Fruit fly (Drosophila melanogaster) whole organism, embryonic: ENCODE results near the gene Cyp313b1.
A peak's percentile ranks its signal among the peaks of the same experiment; 100 is the strongest.

Source experiments
- Adf1 ChIP-seq: fragments of 200-800 bp; sonication (Bioruptor generic); IDR thresholded peaks from 2 replicates; pipeline ENCODE4 v1.3.6; 2022; ENCODE audit warnings: missing biosample characterization, missing genetic modification characterization
- Atf-2 ChIP-seq: fragments of 200-800 bp; sonication (Bioruptor generic); optimal IDR thresholded peaks from 2 replicates; lab custom pipeline; 2016; ENCODE audit warnings: missing biosample characterization, missing genetic modification characterization
- B-H1 ChIP-seq: fragments of 200-800 bp; sonication (Bioruptor generic); IDR thresholded peaks from 3 replicates; pipeline ENCODE4 v1.3.6; 2022; ENCODE audit warnings: missing biosample characterization, missing genetic modification characterization
- B-H2 ChIP-seq: fragments of 200-800 bp; sonication (Bioruptor generic); optimal IDR thresholded peaks from 2 replicates; lab custom pipeline; 2018; ENCODE audit warnings: missing biosample characterization, mild to moderate bottlenecking, missing genetic modification characterization
- CG10321 ChIP-seq: fragments of 200-800 bp; sonication (Bioruptor generic); IDR thresholded peaks from 2 replicates; pipeline ENCODE4 v1.3.6; 2022; ENCODE audit warnings: missing biosample characterization, missing genetic modification characterization
- CG11247 ChIP-seq: fragments of 200-800 bp; sonication (Bioruptor generic); IDR thresholded peaks from 2 replicates; pipeline ENCODE4 v1.3.6; 2022; ENCODE audit warnings: missing biosample characterization, missing genetic modification characterization
- CG13296 ChIP-seq: fragments of 200-800 bp; sonication (Bioruptor generic); optimal IDR thresholded peaks from 3 replicates; lab custom pipeline; 2018; ENCODE audit warnings: missing biosample characterization, mild to moderate bottlenecking, missing genetic modification characterization
- CG1529 ChIP-seq: fragments of 200-800 bp; sonication (Bioruptor generic); optimal IDR thresholded peaks from 3 replicates; lab custom pipeline; 2018; ENCODE audit warnings: missing biosample characterization, missing genetic modification characterization
- CG1603 ChIP-seq: fragments of 200-800 bp; sonication (Bioruptor generic); optimal IDR thresholded peaks from 2 replicates; lab custom pipeline; 2019; ENCODE audit warnings: missing biosample characterization, mild to moderate bottlenecking, missing genetic modification characterization, moderate library complexity
- CG16813 ChIP-seq: fragments of 200-800 bp; sonication (Bioruptor generic); IDR thresholded peaks from 3 replicates; pipeline ENCODE4 v1.3.6; 2022; ENCODE audit warnings: missing biosample characterization, missing genetic modification characterization; ENCODE audit not compliant: partially characterized antibody
- CG17829 ChIP-seq: fragments of 200-800 bp; optimal IDR thresholded peaks from 2 replicates; lab custom pipeline; 2019; ENCODE audit warnings: missing biosample characterization, mild to moderate bottlenecking, missing genetic modification characterization, moderate library complexity
- CG2199 ChIP-seq: fragments of 200-800 bp; sonication (Bioruptor generic); IDR thresholded peaks from 3 replicates; pipeline ENCODE4 v1.3.6; 2022; ENCODE audit warnings: missing biosample characterization, missing genetic modification characterization
- CG31388 ChIP-seq: fragments of 200-800 bp; sonication (Bioruptor generic); optimal IDR thresholded peaks from 2 replicates; lab custom pipeline; 2016; ENCODE audit warnings: missing biosample characterization, missing genetic modification characterization
- CG31441 ChIP-seq: fragments of 200-800 bp; sonication (Bioruptor generic); IDR thresholded peaks from 2 replicates; pipeline ENCODE4 v1.3.6; 2022; ENCODE audit warnings: missing biosample characterization, missing genetic modification characterization
- CG3995 ChIP-seq: fragments of 200-800 bp; sonication (Bioruptor generic); optimal IDR thresholded peaks from 3 replicates; lab custom pipeline; 2016; ENCODE audit warnings: missing biosample characterization, missing genetic modification characterization
- CG4820 ChIP-seq: fragments of 200-800 bp; sonication (Bioruptor generic); optimal IDR thresholded peaks from 3 replicates; lab custom pipeline; 2016; ENCODE audit warnings: missing biosample characterization, missing genetic modification characterization
- CG5953 ChIP-seq: fragments of 200-800 bp; sonication (Bioruptor generic); IDR thresholded peaks from 2 replicates; pipeline ENCODE4 v1.3.6; 2022; ENCODE audit warnings: missing biosample characterization, missing genetic modification characterization
- CG6854 ChIP-seq: fragments of 200-800 bp; sonication (Bioruptor generic); optimal IDR thresholded peaks from 3 replicates; lab custom pipeline; 2017; ENCODE audit warnings: missing biosample characterization, mild to moderate bottlenecking, missing genetic modification characterization
- CG7839 ChIP-seq: fragments of 200-800 bp; sonication (Bioruptor generic); optimal IDR thresholded peaks from 3 replicates; lab custom pipeline; 2018; ENCODE audit warnings: missing biosample characterization, mild to moderate bottlenecking, missing genetic modification characterization, moderate library complexity
- Dfd ChIP-seq, 2 experiments: fragments of >200 bp; optimal IDR thresholded peaks; 2 replicates each; lab custom pipeline; 2017; ENCODE audit warnings: missing biosample characterization in 2 of 2, missing genetic modification characterization in 2 of 2
- Drgx ChIP-seq: fragments of 200-800 bp; sonication (Bioruptor generic); IDR thresholded peaks from 2 replicates; pipeline ENCODE4 v1.3.6; 2022; ENCODE audit warnings: missing biosample characterization, missing genetic modification characterization
- Fer1 ChIP-seq: fragments of 200-800 bp; sonication (Bioruptor generic); optimal IDR thresholded peaks from 2 replicates; lab custom pipeline; 2017; ENCODE audit warnings: missing biosample characterization, mild to moderate bottlenecking, missing genetic modification characterization
- H2.0 ChIP-seq: fragments of 200-800 bp; sonication (Bioruptor generic); IDR thresholded peaks from 2 replicates; pipeline ENCODE4 v1.3.6; 2022; ENCODE audit warnings: missing biosample characterization, missing genetic modification characterization
- HLH4C ChIP-seq: fragments of 200-800 bp; sonication (Bioruptor generic); IDR thresholded peaks from 3 replicates; pipeline ENCODE4 v1.3.6; 2022; ENCODE audit warnings: missing biosample characterization, missing genetic modification characterization; ENCODE audit not compliant: partially characterized antibody
- Hand ChIP-seq: fragments of 200-800 bp; sonication (Bioruptor generic); optimal IDR thresholded peaks from 2 replicates; lab custom pipeline; 2017; ENCODE audit warnings: mild to moderate bottlenecking, missing biosample characterization, missing genetic modification reagents, missing genetic modification characterization
- Jarid2 ChIP-seq: fragments of 200-800 bp; sonication (Bioruptor generic); optimal IDR thresholded peaks from 3 replicates; lab custom pipeline; 2017; ENCODE audit warnings: mild to moderate bottlenecking, missing biosample characterization, missing genetic modification reagents, missing genetic modification characterization
- Lim3 ChIP-seq: fragments of 200-800 bp; sonication (Bioruptor generic); IDR thresholded peaks from 2 replicates; pipeline ENCODE4 v1.3.6; 2022; ENCODE audit warnings: missing biosample characterization, missing genetic modification characterization
- Opbp ChIP-seq: fragments of 200-800 bp; sonication (Bioruptor generic); IDR thresholded peaks from 3 replicates; pipeline ENCODE4 v1.3.6; 2022; ENCODE audit warnings: missing biosample characterization, missing genetic modification characterization; ENCODE audit not compliant: partially characterized antibody
- Ravus ChIP-seq: fragments of 200-800 bp; sonication (Bioruptor generic); IDR thresholded peaks from 2 replicates; pipeline ENCODE4 v1.3.6; 2022; ENCODE audit warnings: missing biosample characterization, missing genetic modification characterization
- Scr ChIP-seq: fragments of 200-800 bp; sonication (Bioruptor generic); IDR thresholded peaks from 2 replicates; pipeline ENCODE4 v1.3.6; 2022; ENCODE audit warnings: missing biosample characterization, missing genetic modification characterization; ENCODE audit not compliant: partially characterized antibody
- Vsx1 ChIP-seq: fragments of 200-800 bp; sonication (Bioruptor generic); optimal IDR thresholded peaks from 2 replicates; lab custom pipeline; 2017; ENCODE audit warnings: missing biosample characterization, mild to moderate bottlenecking, missing genetic modification characterization, missing genetic modification reagents
- ap ChIP-seq: fragments of 200-800 bp; sonication (Bioruptor generic); IDR thresholded peaks from 2 replicates; pipeline ENCODE4 v1.3.6; 2022; ENCODE audit warnings: missing biosample characterization, missing genetic modification characterization
- cad ChIP-seq: fragments of >200 bp; optimal IDR thresholded peaks from 2 replicates; lab custom pipeline; 2017; ENCODE audit warnings: missing biosample characterization, missing genetic modification characterization
- cas ChIP-seq: fragments of 200-800 bp; sonication (Bioruptor generic); IDR thresholded peaks from 2 replicates; pipeline ENCODE4 v1.3.6; 2022; ENCODE audit warnings: missing biosample characterization, missing genetic modification characterization
- crp ChIP-seq, 2 experiments: fragments of 200-800 bp; sonication (Bioruptor generic); optimal IDR thresholded peaks; 2 replicates in 1 of 2; 3 replicates in 1 of 2; lab custom pipeline; 2017; ENCODE audit warnings: missing biosample characterization in 2 of 2, missing genetic modification characterization in 2 of 2, mild to moderate bottlenecking in 1 of 2, moderate library complexity in 1 of 2
- dmrt99B ChIP-seq: fragments of 200-800 bp; sonication (Bioruptor generic); optimal IDR thresholded peaks from 2 replicates; lab custom pipeline; 2018; ENCODE audit warnings: missing biosample characterization, mild to moderate bottlenecking, missing genetic modification characterization, moderate library complexity
- dysf ChIP-seq: fragments of 200-800 bp; sonication (Bioruptor generic); IDR thresholded peaks from 3 replicates; pipeline ENCODE4 v1.3.6; 2022; ENCODE audit warnings: missing biosample characterization, missing genetic modification characterization
- exex ChIP-seq: fragments of 200-800 bp; sonication (Bioruptor generic); optimal IDR thresholded peaks from 4 replicates; lab custom pipeline; 2018; ENCODE audit warnings: missing biosample characterization, mild to moderate bottlenecking, missing genetic modification characterization, moderate library complexity
- fu2 ChIP-seq: fragments of 200-800 bp; sonication (Bioruptor generic); optimal IDR thresholded peaks from 2 replicates; lab custom pipeline; 2016; ENCODE audit warnings: missing biosample characterization, missing genetic modification characterization
- grn ChIP-seq: fragments of 200-800 bp; sonication (Bioruptor generic); optimal IDR thresholded peaks from 3 replicates; lab custom pipeline; 2017; ENCODE audit warnings: missing biosample characterization, missing genetic modification characterization
- hbn ChIP-seq: fragments of 200-800 bp; sonication (Bioruptor generic); IDR thresholded peaks from 2 replicates; pipeline ENCODE4 v1.3.6; 2022; ENCODE audit warnings: missing biosample characterization, missing genetic modification characterization; ENCODE audit not compliant: partially characterized antibody
- her ChIP-seq: fragments of 200-800 bp; sonication (Bioruptor generic); optimal IDR thresholded peaks from 2 replicates; lab custom pipeline; 2016; ENCODE audit warnings: missing biosample characterization, missing genetic modification characterization
- jigr1 ChIP-seq: fragments of 200-800 bp; sonication (Bioruptor generic); IDR thresholded peaks from 3 replicates; pipeline ENCODE4 v1.3.6; 2022; ENCODE audit warnings: missing biosample characterization, missing genetic modification characterization
- lmd ChIP-seq: fragments of 200-800 bp; sonication (Bioruptor generic); IDR thresholded peaks from 2 replicates; pipeline ENCODE4 v1.3.6; 2022; ENCODE audit warnings: missing biosample characterization, missing genetic modification characterization
- otp ChIP-seq: fragments of 200-800 bp; sonication (Bioruptor generic); IDR thresholded peaks from 3 replicates; pipeline ENCODE4, ENCODE4 v1.3.6; 2022; ENCODE audit warnings: missing biosample characterization, missing genetic modification characterization
- pfk ChIP-seq: fragments of 200-800 bp; sonication (Bioruptor generic); optimal IDR thresholded peaks from 2 replicates; lab custom pipeline; 2018; ENCODE audit warnings: missing biosample characterization, mild to moderate bottlenecking, missing genetic modification characterization, moderate library complexity
- pros ChIP-seq: fragments of 200-800 bp; sonication (Bioruptor generic); optimal IDR thresholded peaks from 3 replicates; lab custom pipeline; 2019; ENCODE audit warnings: missing biosample characterization, mild to moderate bottlenecking, missing genetic modification characterization, moderate library complexity
- repo ChIP-seq: fragments of 200-800 bp; sonication (Bioruptor generic); optimal IDR thresholded peaks from 2 replicates; lab custom pipeline; 2016; ENCODE audit warnings: missing biosample characterization, missing genetic modification characterization
- sna ChIP-seq: fragments of 200-800 bp; sonication (Bioruptor generic); IDR thresholded peaks from 2 replicates; pipeline ENCODE4 v1.3.6; 2022; ENCODE audit warnings: missing biosample characterization, missing genetic modification characterization; ENCODE audit not compliant: partially characterized antibody
- stwl ChIP-seq: fragments of 200-800 bp; sonication (Bioruptor generic); optimal IDR thresholded peaks from 3 replicates; lab custom pipeline; 2018; ENCODE audit warnings: missing biosample characterization, mild to moderate bottlenecking, missing genetic modification characterization, moderate library complexity
- sug ChIP-seq: fragments of 200-800 bp; optimal IDR thresholded peaks from 2 replicates; lab custom pipeline; 2019; ENCODE audit warnings: missing biosample characterization, mild to moderate bottlenecking, missing genetic modification characterization, moderate library complexity

Gene Cyp313b1

dm6 chr3R:8642376-8642966, 3.0 kb downstream of the Cyp313b1 start (continued):
- no peak for TF ChIP-seq hbn (GFP tag; lab: Robert Waterston, UW)
- no peak for TF ChIP-seq pfk (GFP tag; lab: Kevin White, UChicago)
- TF ChIP-seq CG13296 (GFP tag; lab: Kevin White, UChicago): no peak
- TF ChIP-seq B-H1 (GFP tag; lab: Robert Waterston, UW): no peak
- peak; percentile 75 for TF ChIP-seq exex (tag; lab: Kevin White, UChicago)
- no peak for TF ChIP-seq cad (GFP tag; lab: Kevin White, UChicago)
- TF ChIP-seq jigr1: no peak
- no peak for TF ChIP-seq CG31441 (GFP tag; lab: Robert Waterston, UW)
- TF ChIP-seq dysf (GFP tag; lab: Robert Waterston, UW): no peak
- peak; percentile 97 for TF ChIP-seq sug (tag; lab: Kevin White, UChicago)
- TF ChIP-seq lmd (GFP tag; lab: Robert Waterston, UW): no peak
- no peak for TF ChIP-seq Fer1 (GFP tag; lab: Kevin White, UChicago)
- TF ChIP-seq stwl (tag; lab: Kevin White, UChicago): no peak
- no peak for TF ChIP-seq cas (GFP tag; lab: Robert Waterston, UW)
- no peak for TF ChIP-seq dmrt99B (tag; lab: Kevin White, UChicago)
- TF ChIP-seq otp (GFP tag; lab: Robert Waterston, UW): no peak
- TF ChIP-seq CG10321 (GFP tag; lab: Robert Waterston, UW): no peak
- no peak for TF ChIP-seq CG6854 (GFP tag; lab: Kevin White, UChicago)
- peak; percentile 58 for TF ChIP-seq HLH4C (GFP tag; lab: Robert Waterston, UW)
- TF ChIP-seq Opbp (GFP tag; lab: Robert Waterston, UW): peak; percentile 52
- TF ChIP-seq crp (GFP tag; optimal IDR thresholded peaks at IDR 0.05; lab: Kevin White, UChicago): no peak
- no peak for TF ChIP-seq CG11247
- no peak for TF ChIP-seq CG31388 (GFP tag; lab: Kevin White, UChicago)
- TF ChIP-seq sna (GFP tag; lab: Robert Waterston, UW): peak; percentile 38
- no peak for TF ChIP-seq CG1529 (GFP tag; lab: Kevin White, UChicago)
- TF ChIP-seq her (GFP tag; lab: Kevin White, UChicago): no peak
- no peak for TF ChIP-seq Drgx (GFP tag; lab: Robert Waterston, UW)
- no peak for TF ChIP-seq CG3995 (GFP tag; lab: Kevin White, UChicago)
- no peak for TF ChIP-seq Hand (GFP tag; lab: Kevin White, UChicago)
- TF ChIP-seq CG17829 (tag; lab: Kevin White, UChicago): no peak
- TF ChIP-seq Atf-2: no peak
- no peak for TF ChIP-seq CG5953 (GFP tag; lab: Robert Waterston, UW)
- no peak for TF ChIP-seq CG2199 (GFP tag; lab: Robert Waterston, UW)
- TF ChIP-seq CG1603: no peak
- TF ChIP-seq Dfd (GFP tag; optimal IDR thresholded peaks at IDR 0.05; lab: Kevin White, UChicago): no peak
- TF ChIP-seq CG4820 (GFP tag; lab: Kevin White, UChicago): no peak
- no peak for TF ChIP-seq Lim3 (GFP tag; lab: Robert Waterston, UW)
- peak; percentile 17 for TF ChIP-seq Vsx1 (GFP tag; lab: Kevin White, UChicago)
- TF ChIP-seq Jarid2 (GFP tag; lab: Kevin White, UChicago): no peak
- no peak for TF ChIP-seq fu2
- TF ChIP-seq CG16813: peak; percentile 68
- TF ChIP-seq pros: no peak
- no peak for TF ChIP-seq repo (GFP tag; lab: Kevin White, UChicago)
- no peak for TF ChIP-seq Adf1
- no peak for TF ChIP-seq ap (GFP tag; lab: Robert Waterston, UW)
- no peak for TF ChIP-seq CG7839 (tag; lab: Kevin White, UChicago)
- TF ChIP-seq grn (GFP tag; lab: Kevin White, UChicago): peak; percentile 80
- no peak for TF ChIP-seq H2.0 (GFP tag; lab: Robert Waterston, UW)
- peak; percentile 65 for TF ChIP-seq Scr (GFP tag; lab: Robert Waterston, UW)
- no peak for TF ChIP-seq B-H2 (GFP tag; lab: Kevin White, UChicago)
- no peak for TF ChIP-seq Ravus (GFP tag; lab: Robert Waterston, UW)
